Worm (Caenorhabditis elegans) whole organism, L4 larva: ENCODE data around the gene str-176.

ENCODE experiments used
- D1046.2 ChIP-seq: fragments of 200-800 bp; sonication (Bioruptor generic); IDR thresholded peaks from 2 replicates; pipeline ENCODE4 v1.3.6; 2022; ENCODE audit warnings: missing genetic modification characterization, missing compliant biosample characterization
- R02D3.7 ChIP-seq: fragments of 150-350 bp; sonication (generic microtip); optimal IDR thresholded peaks from 3 replicates; lab custom pipeline; 2014; ENCODE audit warnings: missing biosample characterization, missing genetic modification characterization
- T26A8.4 ChIP-seq: fragments of 200-800 bp; sonication (Bioruptor generic); IDR thresholded peaks from 2 replicates; pipeline ENCODE4 v1.3.6; 2022; ENCODE audit warnings: missing genetic modification characterization, missing compliant biosample characterization
- Y105C5A.15 ChIP-seq: fragments of 200-800 bp; sonication (Bioruptor generic); IDR thresholded peaks from 2 replicates; pipeline ENCODE4 v1.3.6; 2022; ENCODE audit warnings: missing genetic modification characterization, missing compliant biosample characterization
- Y48G9A.11 ChIP-seq: fragments of 200-800 bp; sonication (Bioruptor generic); IDR thresholded peaks from 2 replicates; pipeline ENCODE4 v1.3.6; 2022; ENCODE audit warnings: missing genetic modification reagents, missing genetic modification characterization, missing compliant biosample characterization
- Y75B8A.6 ChIP-seq: fragments of 200-800 bp; sonication (Bioruptor generic); IDR thresholded peaks from 2 replicates; pipeline ENCODE4 v1.3.6; 2022; ENCODE audit warnings: missing genetic modification reagents, missing genetic modification characterization, missing compliant biosample characterization
- ZK337.2 ChIP-seq: fragments of 200-800 bp; sonication (Bioruptor generic); IDR thresholded peaks from 2 replicates; pipeline ENCODE4 v1.3.6; 2022; ENCODE audit warnings: missing genetic modification reagents, missing genetic modification characterization, missing compliant biosample characterization
- aha-1 ChIP-seq: fragments of 150-350 bp; peaks from one replicate; lab custom pipeline; 2014; ENCODE audit warnings: missing biosample characterization, missing genetic modification characterization
- ceh-44 ChIP-seq: fragments of 200-800 bp; sonication (Bioruptor generic); IDR thresholded peaks from 2 replicates; pipeline ENCODE4 v1.3.6; 2022; ENCODE audit warnings: missing genetic modification reagents, missing genetic modification characterization, missing compliant biosample characterization
- ceh-62 ChIP-seq: sonication (generic microtip); optimal IDR thresholded peaks from 2 replicates; lab custom pipeline; 2017; ENCODE audit warnings: missing biosample characterization, missing genetic modification characterization
- daf-16 ChIP-seq, 3 experiments: sonication (generic microtip); optimal IDR thresholded peaks; 2 replicates each; lab custom pipeline; 2016 to 2017; ENCODE audit warnings: missing genetic modification characterization in 3 of 3, missing genetic modification reagents in 3 of 3, mild to moderate bottlenecking in 2 of 3, missing compliant biosample characterization in 2 of 3, missing biosample characterization in 1 of 3, moderate library complexity in 1 of 3
- dmd-6 ChIP-seq: fragments of 200-800 bp; sonication (Bioruptor generic); IDR thresholded peaks from 2 replicates; pipeline ENCODE4 v1.3.6; 2022; ENCODE audit warnings: missing genetic modification reagents, missing genetic modification characterization, missing compliant biosample characterization
- dve-1 ChIP-seq: sonication (generic microtip); optimal IDR thresholded peaks from 2 replicates; lab custom pipeline; 2017; ENCODE audit warnings: antibody characterized with exemption, mild to moderate bottlenecking, missing genetic modification characterization, missing compliant biosample characterization; ENCODE audit not compliant: insufficient read depth
- egl-43 ChIP-seq: fragments of 200-800 bp; sonication (Bioruptor generic); IDR thresholded peaks from 2 replicates; pipeline ENCODE4 v1.3.6; 2022; ENCODE audit warnings: missing genetic modification reagents, missing genetic modification characterization, missing compliant biosample characterization
- fkh-10 ChIP-seq: fragments of 150-350 bp; optimal IDR thresholded peaks from 2 replicates; lab custom pipeline; 2014; ENCODE audit warnings: missing biosample characterization, missing genetic modification reagents, missing genetic modification characterization
- hlh-11 ChIP-seq: fragments of 200-800 bp; sonication (Bioruptor generic); optimal IDR thresholded peaks from 2 replicates; lab custom pipeline; 2018; ENCODE audit warnings: mild to moderate bottlenecking, missing genetic modification characterization, missing compliant biosample characterization
- hmg-1.1 ChIP-seq: fragments of 200-800 bp; sonication (Bioruptor generic); IDR thresholded peaks from 2 replicates; pipeline ENCODE4 v1.3.6; 2022; ENCODE audit warnings: missing genetic modification reagents, missing genetic modification characterization, missing compliant biosample characterization
- jun-1 ChIP-seq: fragments of 150-350 bp; optimal IDR thresholded peaks from 2 replicates; lab custom pipeline; 2014; ENCODE audit warnings: missing biosample characterization, missing genetic modification reagents, missing genetic modification characterization
- lim-7 ChIP-seq: fragments of 200-800 bp; sonication (Bioruptor generic); IDR thresholded peaks from 2 replicates; pipeline ENCODE4 v1.3.6; 2022; ENCODE audit warnings: missing genetic modification characterization, missing compliant biosample characterization
- lin-15B ChIP-seq: fragments of 150-350 bp; sonication (generic microtip); optimal IDR thresholded peaks from 3 replicates; lab custom pipeline; 2014; ENCODE audit warnings: missing biosample characterization, missing genetic modification characterization
- lin-39 ChIP-seq: fragments of 150-350 bp; optimal IDR thresholded peaks from 2 replicates; lab custom pipeline; 2014; ENCODE audit warnings: missing biosample characterization, missing genetic modification reagents, missing genetic modification characterization
- mdl-1 ChIP-seq, 2 experiments: fragments of 150-350 bp in 1 of 2; sonication (generic microtip) in 1 of 2; optimal IDR thresholded peaks; 2 replicates each; lab custom pipeline; 2014 to 2017; ENCODE audit warnings: missing biosample characterization in 2 of 2, missing genetic modification characterization in 2 of 2
- mes-2 ChIP-seq: sonication (generic microtip); optimal IDR thresholded peaks from 2 replicates; lab custom pipeline; 2016; ENCODE audit warnings: missing genotype, mild to moderate bottlenecking, missing genetic modification characterization, missing compliant biosample characterization; ENCODE audit not compliant: poor library complexity, severe bottlenecking
- mxl-3 ChIP-seq: fragments of 200-800 bp; sonication (Bioruptor generic); optimal IDR thresholded peaks from 2 replicates; lab custom pipeline; 2018; ENCODE audit warnings: mild to moderate bottlenecking, missing genetic modification characterization, missing compliant biosample characterization
- nhr-11 ChIP-seq: fragments of 150-350 bp; optimal IDR thresholded peaks from 2 replicates; lab custom pipeline; 2014; ENCODE audit warnings: missing biosample characterization, missing genetic modification characterization
- nhr-111 ChIP-seq: fragments of 200-800 bp; sonication (Bioruptor generic); optimal IDR thresholded peaks from 2 replicates; lab custom pipeline; 2018; ENCODE audit warnings: mild to moderate bottlenecking, missing genetic modification characterization, missing compliant biosample characterization
- nhr-28 ChIP-seq: fragments of 150-350 bp; optimal IDR thresholded peaks from 2 replicates; lab custom pipeline; 2014; ENCODE audit warnings: missing biosample characterization, missing genetic modification characterization
- nhr-77 ChIP-seq: fragments of 150-350 bp; optimal IDR thresholded peaks from 2 replicates; lab custom pipeline; 2014; ENCODE audit warnings: missing biosample characterization, missing genetic modification characterization
- php-3 ChIP-seq: fragments of 200-800 bp; sonication (Bioruptor generic); IDR thresholded peaks from 2 replicates; pipeline ENCODE4 v1.3.6; 2022; ENCODE audit warnings: missing genetic modification reagents, missing genetic modification characterization, missing compliant biosample characterization
- pqm-1 ChIP-seq: sonication (generic microtip); optimal IDR thresholded peaks from 2 replicates; lab custom pipeline; 2017; ENCODE audit warnings: missing biosample characterization, missing genetic modification characterization
- saeg-2 ChIP-seq: fragments of 200-800 bp; sonication (Bioruptor generic); IDR thresholded peaks from 2 replicates; pipeline ENCODE4 v1.3.6; 2022; ENCODE audit warnings: missing genetic modification reagents, missing genetic modification characterization, missing compliant biosample characterization
- tag-97 ChIP-seq: fragments of 200-800 bp; sonication (Bioruptor generic); IDR thresholded peaks from 2 replicates; pipeline ENCODE4 v1.3.6; 2022; ENCODE audit warnings: missing genetic modification characterization, missing compliant biosample characterization
- unc-62 ChIP-seq, 3 experiments: fragments of 150-350 bp in 1 of 3; sonication (generic microtip); optimal IDR thresholded peaks in 2 of 3; peaks in 1 of 3; 1 replicate in 1 of 3; 2 replicates in 2 of 3; lab custom pipeline; 2014 to 2017; ENCODE audit warnings: missing biosample characterization in 3 of 3, missing genetic modification characterization in 3 of 3, missing genetic modification reagents in 3 of 3, missing genotype in 1 of 3
- zfp-2 ChIP-seq: sonication (generic microtip); optimal IDR thresholded peaks from 2 replicates; lab custom pipeline; 2016; ENCODE audit warnings: mild to moderate bottlenecking, missing genetic modification characterization, missing compliant biosample characterization
- zip-11 ChIP-seq: fragments of 200-800 bp; sonication (Bioruptor generic); IDR thresholded peaks from 2 replicates; pipeline ENCODE4 v1.3.6; 2022; ENCODE audit warnings: missing genetic modification characterization, missing compliant biosample characterization

Gene str-176

ce11 chrIV:8478516-8478915 lies 14.9 kb upstream of the str-176 start:
- TF ChIP-seq lim-7 (GFP tag; lab: Robert Waterston, UW) (0 out of 2 replicates have a peak, but pooled peaks have one; percentile 24), saeg-2 (GFP tag; lab: Robert Waterston, UW) (no peak), fkh-10 (GFP tag; lab: Kevin White, UChicago) (no peak), T26A8.4 (GFP tag; lab: Robert Waterston, UW) (0 out of 2 replicates have a peak, but pooled peaks have one; percentile 60), Y75B8A.6 (0 out of 2 replicates have a peak, but pooled peaks have one; percentile 15), daf-16 (GFP tag; optimal IDR thresholded peaks at IDR 0.05; lab: Kevin White, UChicago) (peak in 1 of 2 experiments; percentile 78), daf-16 (tag; optimal IDR thresholded peaks at IDR 0.05; lab: Kevin White, UChicago) (no peak)

ce11 chrIV:8476880-8477279 lies 13.3 kb upstream of the str-176 start, which contains the start of gene spp-10:
Gene spp-10 (plus strand): TSS chrIV:8477180.
- no peak for TF ChIP-seq nhr-28 (tag; lab: Kevin White, UChicago)
- peak in 1 of 2 experiments; percentile 3 for TF ChIP-seq daf-16 (GFP tag; optimal IDR thresholded peaks at IDR 0.05; lab: Kevin White, UChicago)
- TF ChIP-seq daf-16 (tag; optimal IDR thresholded peaks at IDR 0.05; lab: Kevin White, UChicago), result no peak
- TF ChIP-seq, all 104 proteins: peak for 1

DNA sequence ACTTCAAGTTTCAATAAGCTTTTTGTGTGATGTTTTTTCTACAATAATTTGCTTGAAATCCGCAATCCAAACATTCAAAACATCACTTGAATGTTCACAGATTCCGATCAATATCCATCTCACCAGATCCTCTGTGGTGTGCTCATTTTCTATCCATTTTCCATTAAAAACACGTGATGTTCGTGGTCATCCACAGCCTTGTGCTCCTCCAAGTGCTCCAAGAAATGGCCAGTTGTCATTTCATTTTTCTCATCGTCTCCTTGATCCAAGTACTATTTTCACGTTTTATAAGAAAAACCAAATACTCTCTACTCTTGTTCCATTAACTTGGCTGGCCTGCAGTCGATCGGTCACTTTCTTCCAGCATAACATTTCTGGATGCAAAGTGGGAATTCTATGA lies 12.6 kb upstream of the str-176 start:
- TF ChIP-seq Y48G9A.11 (no peak), R02D3.7 (no peak), ceh-62 (tag; lab: Kevin White, UChicago) (no peak), nhr-111 (GFP tag; lab: Kevin White, UChicago) (no peak), D1046.2 (GFP tag; lab: Robert Waterston, UW) (no peak), Y105C5A.15 (GFP tag; lab: Robert Waterston, UW) (no peak), zfp-2 (tag; lab: Kevin White, UChicago) (no peak), hlh-11 (tag; lab: Kevin White, UChicago) (peak; percentile 8), jun-1 (tag; lab: Kevin White, UChicago) (no peak), dve-1 (tag; lab: Kevin White, UChicago) (no peak), lin-39 (tag; lab: Kevin White, UChicago) (no peak), daf-16 (GFP tag; optimal IDR thresholded peaks at IDR 0.05; lab: Kevin White, UChicago) (peak in 1 of 2 experiments; percentile 14), daf-16 (tag; optimal IDR thresholded peaks at IDR 0.05; lab: Kevin White, UChicago) (no peak), nhr-28 (tag; lab: Kevin White, UChicago) (no peak), nhr-11 (peak; percentile 30), mes-2 (no peak), zip-11 (no peak), fkh-10 (GFP tag; lab: Kevin White, UChicago) (no peak), egl-43 (no peak), hmg-1.1 (GFP tag; lab: Robert Waterston, UW) (0 out of 2 replicates have a peak, but pooled peaks have one; percentile 20), tag-97 (GFP tag; lab: Robert Waterston, UW) (no peak)

ce11 chrIV:8475030-8475679 lies 11.5 kb upstream of the str-176 start:
- TF ChIP-seq aha-1 (tag; lab: Kevin White, UChicago) (peak; percentile 94), lim-7 (GFP tag; lab: Robert Waterston, UW) (no peak), php-3 (GFP tag; lab: Robert Waterston, UW) (peak; percentile 73), unc-62 (GFP tag; optimal IDR thresholded peaks at IDR 0.05 in 1 of 2; lab: Kevin White, UChicago) (peak in 1 of 2 experiments; percentile 96), unc-62 (tag; optimal IDR thresholded peaks at IDR 0.05; lab: Kevin White, UChicago) (no peak), mxl-3 (GFP tag; lab: Kevin White, UChicago) (peak; percentile 35), mdl-1 (tag; optimal IDR thresholded peaks at IDR 0.05; lab: Kevin White, UChicago) (peak in 1 of 2 experiments; percentile 44), lin-15B (tag; lab: Kevin White, UChicago) (no peak), pqm-1 (peak; percentile 76), nhr-77 (tag; lab: Kevin White, UChicago) (peak; percentile 26), ZK337.2 (GFP tag; lab: Robert Waterston, UW) (no peak), hlh-11 (tag; lab: Kevin White, UChicago) (peak; percentile 47), dmd-6 (GFP tag; lab: Robert Waterston, UW) (peak; percentile 57; the same call in 1 of the 2 replicates), nhr-28 (tag; lab: Kevin White, UChicago) (peak; percentile 82), ceh-44 (GFP tag; lab: Robert Waterston, UW) (no peak)
- TF ChIP-seq, all 104 proteins: peak for 10
